Fruit fly (Drosophila melanogaster): Measurements from ENCODE around the gene Nab2.
A peak's percentile ranks its signal among the peaks of the same experiment; 100 is the strongest.

The Nab2 gene

dm6 chr3R:24295556-24296465 lies 22.4 kb downstream of the Nab2 start (continued):
- TF ChIP-seq Hr4 (GFP tag; optimal IDR thresholded peaks at IDR 0.05) (peak; percentile 90), fd59A (GFP tag; optimal IDR thresholded peaks at IDR 0.05) (peak; percentile 97), Sox15 (GFP tag; optimal IDR thresholded peaks at IDR 0.05) (peak; percentile 95), CG6808 (GFP tag; optimal IDR thresholded peaks at IDR 0.05) (peak; percentile 94), CG6276 (GFP tag; optimal IDR thresholded peaks at IDR 0.05) (no peak), CG3919 (GFP tag; optimal IDR thresholded peaks at IDR 0.05) (peak; percentile 99), ss (GFP tag; optimal IDR thresholded peaks at IDR 0.05) (peak; percentile 94 to 97), CG1621 (tag; optimal IDR thresholded peaks at IDR 0.05) (peak; percentile 97), CG11902 (GFP tag; optimal IDR thresholded peaks at IDR 0.05) (peak; percentile 96), lz (GFP tag; optimal IDR thresholded peaks at IDR 0.05) (peak; percentile 99)

- peak; percentile 68 for TF ChIP-seq esn (GFP tag; optimal IDR thresholded peaks at IDR 0.05)
- no peak for TF ChIP-seq CG11902 (GFP tag; optimal IDR thresholded peaks at IDR 0.05)
- peak; percentile 52 for TF ChIP-seq CG3919 (GFP tag; optimal IDR thresholded peaks at IDR 0.05)
- TF ChIP-seq dac (GFP tag; optimal IDR thresholded peaks at IDR 0.05), result no peak
- no peak for TF ChIP-seq CG8319 (GFP tag; optimal IDR thresholded peaks at IDR 0.05)
- no peak for TF ChIP-seq Eip93F (GFP tag; optimal IDR thresholded peaks at IDR 0.05)
- peak; percentile 12 for TF ChIP-seq OdsH (GFP tag; optimal IDR thresholded peaks at IDR 0.05)
- peak; percentile 41 for TF ChIP-seq acj6 (GFP tag; optimal IDR thresholded peaks at IDR 0.05)
- TF ChIP-seq CG10631 (GFP tag; optimal IDR thresholded peaks at IDR 0.05), result peak; percentile 29
- TF ChIP-seq CG6808 (GFP tag; optimal IDR thresholded peaks at IDR 0.05), result no peak
- TF ChIP-seq CG15336 (GFP tag; IDR thresholded peaks at IDR 0.05), result no peak
- peak; percentile 55 for TF ChIP-seq Met (GFP tag; optimal IDR thresholded peaks at IDR 0.05)
- TF ChIP-seq Sox14 (GFP tag; optimal IDR thresholded peaks at IDR 0.05), result peak; percentile 67
- no peak for TF ChIP-seq salr (GFP tag; optimal IDR thresholded peaks at IDR 0.05)
- peak; percentile 40 for TF ChIP-seq CG1621 (tag; optimal IDR thresholded peaks at IDR 0.05)
- peak; percentile 33 for TF ChIP-seq CG34406 (GFP tag; optimal IDR thresholded peaks at IDR 0.05)
- TF ChIP-seq cyc (GFP tag; optimal IDR thresholded peaks at IDR 0.05), result peak; percentile 40
- TF ChIP-seq net (GFP tag; optimal IDR thresholded peaks at IDR 0.05), result peak; percentile 44
- TF ChIP-seq ss (GFP tag; optimal IDR thresholded peaks at IDR 0.05), result peak; percentile 21 to 43
- TF ChIP-seq Smox (GFP tag; optimal IDR thresholded peaks at IDR 0.05), result no peak
- TF ChIP-seq CG6276 (GFP tag; optimal IDR thresholded peaks at IDR 0.05), result no peak
- peak; percentile 56 for TF ChIP-seq Eip75B (GFP tag; optimal IDR thresholded peaks at IDR 0.05)
- peak; percentile 1 for TF ChIP-seq CG8632 (GFP tag; optimal IDR thresholded peaks at IDR 0.05)
- TF ChIP-seq CG10669 (GFP tag; optimal IDR thresholded peaks at IDR 0.05), result no peak
- TF ChIP-seq vri (GFP tag; optimal IDR thresholded peaks at IDR 0.05), result peak; percentile 69
- TF ChIP-seq Hr39 (GFP tag; optimal IDR thresholded peaks at IDR 0.05), result peak; percentile 35
- TF ChIP-seq Eip78C (GFP tag), result peak; percentile 79
- no peak for TF ChIP-seq fd85E (GFP tag; optimal IDR thresholded peaks at IDR 0.05)
- peak; percentile 45 for TF ChIP-seq CG6854 (GFP tag; optimal IDR thresholded peaks at IDR 0.05)
- TF ChIP-seq Ets21C (GFP tag; optimal IDR thresholded peaks at IDR 0.05), result peak; percentile 38
- TF ChIP-seq CG31627 (GFP tag; optimal IDR thresholded peaks at IDR 0.05), result peak; percentile 38
- TF ChIP-seq CG16779 (tag; optimal IDR thresholded peaks at IDR 0.05), result peak; percentile 61
- no peak for TF ChIP-seq Hr38 (GFP tag; optimal IDR thresholded peaks at IDR 0.05)
- TF ChIP-seq Sox102F (GFP tag; optimal IDR thresholded peaks at IDR 0.05), result peak; percentile 71
- TF ChIP-seq Ets96B (tag; optimal IDR thresholded peaks at IDR 0.05), result peak; percentile 16
- no peak for TF ChIP-seq CG4318 (GFP tag; optimal IDR thresholded peaks at IDR 0.05)
- TF ChIP-seq spab (GFP tag; optimal IDR thresholded peaks at IDR 0.05), result no peak
- peak; percentile 93 for TF ChIP-seq svp (GFP tag)
- TF ChIP-seq CG9139 (GFP tag; optimal IDR thresholded peaks at IDR 0.05), result peak; percentile 38
- peak; percentile 50; the same call in 1 of the 3 replicates for TF ChIP-seq eg (GFP tag; IDR thresholded peaks at IDR 0.05)
- peak; percentile 67 for TF ChIP-seq lz (GFP tag; optimal IDR thresholded peaks at IDR 0.05)
- TF ChIP-seq CG6163 (GFP tag; IDR thresholded peaks at IDR 0.05), result peak; percentile 37; the same call in 1 of the 3 replicates
Measured at dm6 chr3R:24294784-24295555, 23.2 kb downstream of the Nab2 start, which contains the start of gene crb. TSS of gene crb (plus strand) at chr3R:24295078.

Measured in whole organism, prepupa.